Worm (Caenorhabditis elegans) whole organism, L3 larva: ENCODE measurements around the gene folt-3.

Experiments
- R02D3.7 ChIP-seq: fragments of 150-350 bp; optimal IDR thresholded peaks from 2 replicates; lab custom pipeline; 2014; ENCODE audit warnings: missing biosample characterization, missing genetic modification characterization
- ama-1 ChIP-seq: fragments of 150-350 bp; optimal IDR thresholded peaks from 2 replicates; lab custom pipeline; 2018
- ceh-82 ChIP-seq: fragments of 150-350 bp; optimal IDR thresholded peaks from 2 replicates; lab custom pipeline; 2014; ENCODE audit warnings: missing biosample characterization, missing genetic modification characterization
- daf-12 ChIP-seq: fragments of 150-350 bp; optimal IDR thresholded peaks from 2 replicates; lab custom pipeline; 2014; ENCODE audit warnings: missing biosample characterization, missing genetic modification reagents, missing genetic modification characterization
- elt-1 ChIP-seq: fragments of 150-350 bp; optimal IDR thresholded peaks from 2 replicates; lab custom pipeline; 2014; ENCODE audit warnings: missing biosample characterization, missing genetic modification characterization
- eor-1 ChIP-seq, 2 experiments: fragments of 150-350 bp; optimal IDR thresholded peaks; 2 replicates each; lab custom pipeline; 2014 to 2018; ENCODE audit warnings: missing biosample characterization in 2 of 2, missing genetic modification characterization in 2 of 2
- nhr-11 ChIP-seq: fragments of 150-350 bp; optimal IDR thresholded peaks from 2 replicates; lab custom pipeline; 2014; ENCODE audit warnings: missing biosample characterization, missing genetic modification characterization
- nhr-28 ChIP-seq: fragments of 150-350 bp; optimal IDR thresholded peaks from 2 replicates; lab custom pipeline; 2014; ENCODE audit warnings: missing biosample characterization, missing genetic modification characterization
- nhr-77 ChIP-seq: fragments of 150-350 bp; optimal IDR thresholded peaks from 2 replicates; lab custom pipeline; 2014; ENCODE audit warnings: missing biosample characterization, missing genetic modification characterization
- pqm-1 ChIP-seq: fragments of 150-350 bp; optimal IDR thresholded peaks from 2 replicates; lab custom pipeline; 2017; ENCODE audit warnings: missing biosample characterization, missing genetic modification characterization, inconsistent platforms
- zag-1 ChIP-seq: fragments of 150-350 bp; optimal IDR thresholded peaks from 2 replicates; lab custom pipeline; 2014; ENCODE audit warnings: missing biosample characterization, missing genetic modification characterization
- ztf-11 ChIP-seq: fragments of 150-350 bp; optimal IDR thresholded peaks from 2 replicates; lab custom pipeline; 2014; ENCODE audit warnings: missing biosample characterization, missing genetic modification characterization
- ztf-4 ChIP-seq: fragments of 150-350 bp; optimal IDR thresholded peaks from 2 replicates; lab custom pipeline; 2014; ENCODE audit warnings: missing biosample characterization, missing genetic modification characterization

- TF ChIP-seq elt-1 (tag; lab: Kevin White, UChicago) (no peak), nhr-11 (tag; lab: Kevin White, UChicago) (no peak), pqm-1 (tag; lab: Kevin White, UChicago) (no peak), nhr-77 (tag; lab: Kevin White, UChicago) (no peak), eor-1 (tag; optimal IDR thresholded peaks at IDR 0.05; lab: Kevin White, UChicago) (no peak), nhr-28 (tag; lab: Kevin White, UChicago) (no peak), R02D3.7 (no peak), ztf-4 (no peak), ceh-82 (tag; lab: Kevin White, UChicago) (no peak), ama-1 (no peak), daf-12 (tag; lab: Kevin White, UChicago) (no peak), ztf-11 (tag; lab: Kevin White, UChicago) (no peak), zag-1 (tag; lab: Kevin White, UChicago) (no peak)
Measured at ce11 chrV:7601443-7601842, 8.1 kb downstream of the folt-3 start, which contains the start of gene scl-26.
